Worm (Caenorhabditis elegans) whole organism, L2 larva: ENCODE results near the gene F21G4.5.

ENCODE experiments used
- aly-2 ChIP-seq: fragments of 150-350 bp; optimal IDR thresholded peaks from 2 replicates; lab custom pipeline; 2014; ENCODE audit warnings: missing biosample characterization, missing genetic modification characterization
- lin-39 ChIP-seq: fragments of 150-350 bp; optimal IDR thresholded peaks from 2 replicates; lab custom pipeline; 2014; ENCODE audit warnings: missing biosample characterization, missing genetic modification reagents, missing genetic modification characterization
- lsy-2 ChIP-seq, 2 experiments: fragments of 150-350 bp in 1 of 2; sonication (generic microtip) in 1 of 2; optimal IDR thresholded peaks; 2 replicates each; lab custom pipeline; 2014 to 2017; ENCODE audit warnings: missing biosample characterization in 2 of 2, missing genetic modification characterization in 2 of 2
- peb-1 ChIP-seq: fragments of 150-350 bp; optimal IDR thresholded peaks from 2 replicates; lab custom pipeline; 2014; ENCODE audit warnings: missing biosample characterization, missing genetic modification characterization

DNA sequence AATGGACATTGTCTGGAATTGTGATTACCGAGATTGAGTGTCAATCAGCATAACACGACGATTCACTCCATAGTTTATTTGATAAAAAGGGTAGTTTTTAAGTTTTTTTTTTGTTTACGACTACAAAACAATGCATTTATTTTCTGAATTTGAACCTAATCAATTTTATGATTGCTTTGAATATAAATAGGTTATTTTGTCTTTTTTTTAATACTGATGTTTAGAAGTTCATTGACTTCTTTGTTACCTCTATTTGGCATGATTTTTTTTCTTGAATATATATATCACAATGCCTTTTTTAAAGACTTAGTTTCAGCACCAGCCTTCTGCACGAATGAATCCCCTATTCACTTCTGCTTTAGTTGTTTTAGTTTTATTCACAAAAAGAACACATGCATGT lies 36.4 kb upstream of the F21G4.5 start, which contains the start of gene R07B1.13:
- no peak for TF ChIP-seq peb-1 (tag; lab: Kevin White, UChicago)
- TF ChIP-seq lsy-2 (tag; optimal IDR thresholded peaks at IDR 0.05; lab: Kevin White, UChicago) = no peak
- TF ChIP-seq lin-39 (tag; lab: Kevin White, UChicago) = no peak
- TF ChIP-seq aly-2 = no peak
